Fruit fly (Drosophila melanogaster) whole organism: ENCODE results near the gene Fer3HCH.

Experiments
- Dll ChIP-seq: fragments of >200 bp; optimal IDR thresholded peaks from 2 replicates; lab custom pipeline; 2017
- psq ChIP-seq: fragments of >200 bp; optimal IDR thresholded peaks from 2 replicates; lab custom pipeline; 2017

- TF ChIP-seq Dll (no peak), psq (no peak)
Measured at dm6 chrX:13088025-13088805, 19.8 kb downstream of the Fer3HCH start.
